Worm (Caenorhabditis elegans) whole organism, L4/young adult: Measurements from ENCODE around the gene erd-2.2.

Experiments
- W03F9.2 ChIP-seq: fragments of 150-350 bp; optimal IDR thresholded peaks from 2 replicates; lab custom pipeline; 2014; ENCODE audit warnings: missing biosample characterization, missing genetic modification characterization
- dao-5 ChIP-seq: sonication (generic microtip); optimal IDR thresholded peaks from 2 replicates; lab custom pipeline; 2016; ENCODE audit warnings: missing genotype, missing genetic modification characterization, moderate library complexity, missing compliant biosample characterization
- him-1 ChIP-seq: sonication (generic microtip); optimal IDR thresholded peaks from 2 replicates; lab custom pipeline; 2016; ENCODE audit warnings: missing genotype, missing genetic modification reagents, missing genetic modification characterization, missing compliant biosample characterization

The erd-2.2 gene

DNA sequence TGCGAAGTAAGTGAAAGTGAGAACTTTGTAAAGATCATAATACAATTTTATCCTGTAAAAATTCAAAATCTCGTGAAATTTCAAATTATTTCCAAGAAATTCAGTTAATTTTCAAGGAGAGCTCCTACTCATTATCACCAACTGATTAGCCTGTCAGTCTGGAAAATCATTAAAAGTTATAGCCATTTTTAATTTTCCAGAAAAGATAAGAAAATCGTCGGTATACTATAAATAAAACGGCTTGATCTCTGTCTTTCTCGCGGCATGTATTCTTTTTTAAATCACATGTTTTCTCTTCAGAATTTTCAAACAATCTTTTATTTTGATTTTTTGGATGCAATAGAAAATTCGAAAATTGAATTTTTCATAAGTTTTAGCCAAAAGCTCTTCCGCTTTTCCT is 42.1 kb downstream of the erd-2.2 start:
- TF ChIP-seq him-1 (tag; lab: Kevin White, UChicago) = no peak
- no peak for TF ChIP-seq dao-5 (tag; lab: Kevin White, UChicago)

- TF ChIP-seq W03F9.2 (tag; lab: Kevin White, UChicago) (no peak), dao-5 (tag; lab: Kevin White, UChicago) (no peak), him-1 (tag; lab: Kevin White, UChicago) (no peak)
Observed at ce11 chrIII:5949817-5950216, 43.0 kb downstream of the erd-2.2 start.

DNA sequence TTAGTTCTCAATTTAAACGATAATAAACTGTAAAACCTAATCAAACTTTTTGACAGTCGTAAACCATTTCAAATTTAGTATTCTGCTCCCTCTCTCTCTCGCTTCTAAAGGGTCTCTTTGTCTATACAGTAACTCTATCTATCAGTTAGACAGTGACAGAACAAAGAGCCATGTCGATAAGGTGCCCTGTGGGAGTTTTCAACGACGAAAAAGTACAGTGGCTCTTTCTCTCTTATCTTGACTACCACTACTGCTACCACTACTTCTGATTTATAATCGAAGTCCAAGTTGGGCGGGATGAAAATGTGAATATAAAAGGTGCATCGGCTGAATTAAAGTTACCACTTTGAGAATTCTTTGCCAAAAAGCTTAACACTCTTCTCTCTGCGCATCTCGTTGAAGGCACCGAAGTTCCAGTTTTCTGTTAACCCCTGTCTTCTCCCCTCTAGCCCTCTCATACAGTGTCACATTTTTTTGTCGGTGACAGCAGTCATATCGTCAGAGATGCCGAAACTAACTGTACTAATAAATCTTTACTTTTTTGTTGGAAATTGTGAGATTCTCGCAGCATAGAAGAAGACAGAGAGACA is 44.0 kb downstream of the erd-2.2 start:
- no peak for TF ChIP-seq him-1 (tag; lab: Kevin White, UChicago)
- no peak for TF ChIP-seq W03F9.2 (tag; lab: Kevin White, UChicago)
- no peak for TF ChIP-seq dao-5 (tag; lab: Kevin White, UChicago)

DNA sequence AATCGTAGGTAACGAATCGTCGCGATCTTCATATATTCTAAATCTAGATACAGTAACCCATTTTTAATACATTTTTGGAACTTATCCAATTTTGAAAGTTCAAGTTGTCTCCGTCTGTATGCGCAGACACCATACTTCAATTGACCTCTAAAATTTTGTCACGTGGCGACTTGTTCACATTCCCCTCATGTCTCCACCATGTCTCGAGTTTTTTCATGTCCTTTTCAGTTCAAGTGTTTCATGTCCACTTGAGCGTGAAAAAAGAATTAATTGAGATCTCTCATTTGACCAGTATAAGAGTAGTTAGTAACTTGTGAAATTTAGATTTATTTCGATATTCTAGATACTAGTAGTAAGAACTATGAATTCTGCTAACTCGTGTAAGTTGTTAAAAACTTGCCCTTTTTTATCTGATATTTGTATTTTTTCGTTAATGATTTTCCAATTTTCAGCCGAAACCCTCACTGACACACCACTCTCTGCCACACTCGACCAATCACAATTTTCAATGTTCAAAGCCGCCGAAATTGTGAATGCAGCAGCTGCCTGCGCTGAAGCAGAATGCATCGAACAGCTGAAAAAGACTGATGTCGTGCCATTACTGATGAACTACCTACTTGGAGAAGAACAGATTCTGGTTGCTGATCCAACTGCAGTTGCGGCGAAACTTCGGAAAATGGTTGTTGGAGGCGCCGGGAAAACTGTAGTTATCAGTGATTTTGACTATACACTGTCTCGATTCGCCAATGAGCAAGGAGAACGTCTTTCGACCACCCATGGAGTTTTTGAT is 44.9 kb downstream of the erd-2.2 start:
- TF ChIP-seq dao-5 (tag; lab: Kevin White, UChicago) (no peak), him-1 (tag; lab: Kevin White, UChicago) (no peak), W03F9.2 (tag; lab: Kevin White, UChicago) (no peak)

DNA sequence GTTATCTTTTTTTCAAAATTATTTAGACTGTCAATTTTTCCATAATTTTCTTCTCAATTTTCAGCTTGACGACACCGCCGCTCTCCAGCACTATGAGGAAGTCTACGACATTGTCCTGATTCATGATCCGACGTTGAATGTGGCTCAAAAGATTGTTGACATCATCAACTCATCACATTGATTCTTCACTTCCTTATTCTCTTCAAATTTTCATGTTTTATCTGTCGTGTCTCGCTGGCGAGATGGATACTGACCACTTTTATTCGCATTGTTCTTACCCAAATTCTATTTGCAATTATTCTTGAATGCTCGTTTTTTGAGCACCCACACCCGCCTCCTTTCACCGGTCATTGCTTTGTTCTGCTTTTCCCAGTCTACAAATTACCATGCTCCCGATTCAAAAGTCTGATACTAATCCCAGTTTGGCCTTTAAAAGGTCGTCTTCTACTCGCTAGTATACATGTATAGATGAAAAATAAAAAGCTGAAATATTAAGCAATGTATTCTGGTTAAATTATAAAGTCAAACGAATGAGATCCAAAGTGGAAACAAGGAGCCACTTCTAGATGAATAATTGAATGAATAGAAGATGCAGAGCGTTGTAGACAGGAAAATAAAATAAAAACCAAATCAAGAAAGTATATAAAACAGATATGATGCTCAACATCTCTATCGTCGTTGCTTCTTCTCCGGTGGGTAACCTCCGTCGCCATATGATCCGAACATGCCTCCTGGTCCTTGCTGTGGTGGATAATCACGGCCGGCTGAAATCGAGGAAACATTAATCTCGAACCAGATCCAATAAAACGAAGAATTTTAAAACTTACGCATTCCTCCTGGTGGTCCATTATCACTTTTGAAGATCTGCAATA is 46.4 kb downstream of the erd-2.2 start:
- TF ChIP-seq W03F9.2 (tag; lab: Kevin White, UChicago) (no peak), dao-5 (tag; lab: Kevin White, UChicago) (no peak), him-1 (tag; lab: Kevin White, UChicago) (no peak)

- no peak for TF ChIP-seq W03F9.2 (tag; lab: Kevin White, UChicago)
- no peak for TF ChIP-seq him-1 (tag; lab: Kevin White, UChicago)
- TF ChIP-seq dao-5 (tag; lab: Kevin White, UChicago) = no peak
Observed at ce11 chrIII:5953913-5954290, 47.1 kb downstream of the erd-2.2 start.
